Worm (Caenorhabditis elegans) whole organism, mixed stage, embryonic: ENCODE measurements around the gene abu-15.

Experiments
- bed-3 ChIP-seq: fragments of 200-800 bp; sonication (Bioruptor generic); optimal IDR thresholded peaks from 3 replicates; lab custom pipeline; 2018; ENCODE audit warnings: mild to moderate bottlenecking, missing genetic modification characterization, moderate library complexity, missing compliant biosample characterization
- blmp-1 ChIP-seq: fragments of 150-350 bp; optimal IDR thresholded peaks from 2 replicates; lab custom pipeline; 2014; ENCODE audit warnings: missing biosample characterization, missing genetic modification characterization
- ceh-39 ChIP-seq: fragments of 150-350 bp; optimal IDR thresholded peaks from 2 replicates; lab custom pipeline; 2014; ENCODE audit warnings: missing biosample characterization, missing genetic modification characterization
- ceh-43 ChIP-seq: fragments of 200-800 bp; sonication (Bioruptor generic); optimal IDR thresholded peaks from 2 replicates; lab custom pipeline; 2018; ENCODE audit warnings: mild to moderate bottlenecking, missing genetic modification characterization, moderate library complexity, missing compliant biosample characterization
- ceh-83 ChIP-seq: fragments of 200-800 bp; sonication (Bioruptor generic); optimal IDR thresholded peaks from 2 replicates; lab custom pipeline; 2018; ENCODE audit warnings: mild to moderate bottlenecking, missing genetic modification characterization, missing compliant biosample characterization
- cnd-1 ChIP-seq: fragments of 200-800 bp; sonication (Bioruptor generic); optimal IDR thresholded peaks from 2 replicates; lab custom pipeline; 2018; ENCODE audit warnings: mild to moderate bottlenecking, missing genetic modification characterization, missing compliant biosample characterization
- elt-3 ChIP-seq: fragments of 150-350 bp; optimal IDR thresholded peaks from 2 replicates; lab custom pipeline; 2014; ENCODE audit warnings: missing biosample characterization, missing genetic modification characterization
- flh-1 ChIP-seq: fragments of 200-800 bp; sonication (Bioruptor generic); optimal IDR thresholded peaks from 2 replicates; lab custom pipeline; 2018; ENCODE audit warnings: mild to moderate bottlenecking, missing genetic modification characterization, moderate library complexity, missing compliant biosample characterization
- ham-2 ChIP-seq: fragments of 200-800 bp; sonication (Bioruptor generic); optimal IDR thresholded peaks from 2 replicates; lab custom pipeline; 2018; ENCODE audit warnings: mild to moderate bottlenecking, missing genetic modification characterization, missing compliant biosample characterization
- hlh-1 ChIP-seq: fragments of 150-350 bp; optimal IDR thresholded peaks from 2 replicates; lab custom pipeline; 2014; ENCODE audit warnings: missing biosample characterization, missing genetic modification reagents, missing genetic modification characterization
- lin-13 ChIP-seq: fragments of 150-350 bp; optimal IDR thresholded peaks from 2 replicates; lab custom pipeline; 2014; ENCODE audit warnings: missing biosample characterization, missing genetic modification characterization
- lin-32 ChIP-seq: fragments of 200-800 bp; sonication (Bioruptor generic); optimal IDR thresholded peaks from 2 replicates; lab custom pipeline; 2018; ENCODE audit warnings: mild to moderate bottlenecking, missing genetic modification characterization, missing compliant biosample characterization
- lsy-2 ChIP-seq: fragments of 150-350 bp; optimal IDR thresholded peaks from 2 replicates; lab custom pipeline; 2014; ENCODE audit warnings: missing biosample characterization, missing genetic modification characterization
- mab-5 ChIP-seq: fragments of 150-350 bp; optimal IDR thresholded peaks from 2 replicates; lab custom pipeline; 2014; ENCODE audit warnings: missing biosample characterization, missing genetic modification characterization
- mep-1 ChIP-seq: fragments of 150-350 bp; optimal IDR thresholded peaks from 2 replicates; lab custom pipeline; 2017; ENCODE audit warnings: missing biosample characterization, missing genetic modification reagents, missing genetic modification characterization, inconsistent platforms
- nhr-12 ChIP-seq: fragments of 150-350 bp; optimal IDR thresholded peaks from 2 replicates; lab custom pipeline; 2014; ENCODE audit warnings: missing biosample characterization, missing genetic modification characterization
- nhr-237 ChIP-seq: fragments of 150-350 bp; optimal IDR thresholded peaks from 2 replicates; lab custom pipeline; 2014; ENCODE audit warnings: missing biosample characterization, missing genetic modification characterization
- nhr-76 ChIP-seq: sonication (generic microtip); optimal IDR thresholded peaks from 2 replicates; lab custom pipeline; 2017; ENCODE audit warnings: missing biosample characterization, missing genetic modification characterization
- pha-4 ChIP-seq: fragments of 150-350 bp; optimal IDR thresholded peaks from 2 replicates; lab custom pipeline; 2018; ENCODE audit warnings: missing biosample characterization, missing genetic modification reagents, missing genetic modification characterization
- snpc-4 ChIP-seq: fragments of 150-350 bp; optimal IDR thresholded peaks from 2 replicates; lab custom pipeline; 2014; ENCODE audit warnings: missing biosample characterization, missing genetic modification characterization
- sptf-1 ChIP-seq: sonication (generic microtip); optimal IDR thresholded peaks from 2 replicates; lab custom pipeline; 2017; ENCODE audit warnings: mild to moderate bottlenecking, missing genetic modification characterization, moderate library complexity, missing compliant biosample characterization
- tbx-8 ChIP-seq: fragments of 200-800 bp; sonication (Bioruptor generic); optimal IDR thresholded peaks from 2 replicates; lab custom pipeline; 2018; ENCODE audit warnings: mild to moderate bottlenecking, missing genetic modification characterization, moderate library complexity, missing compliant biosample characterization
- unc-39 ChIP-seq: fragments of 150-350 bp; optimal IDR thresholded peaks from 2 replicates; lab custom pipeline; 2014; ENCODE audit warnings: missing biosample characterization, missing genetic modification characterization
- unc-62 ChIP-seq: fragments of 150-350 bp; optimal IDR thresholded peaks from 2 replicates; lab custom pipeline; 2014; ENCODE audit warnings: missing biosample characterization, missing genetic modification reagents, missing genetic modification characterization
- zip-8 ChIP-seq: fragments of 150-350 bp; optimal IDR thresholded peaks from 2 replicates; lab custom pipeline; 2014; ENCODE audit warnings: missing biosample characterization, missing genetic modification characterization
- ztf-11 ChIP-seq: fragments of 150-350 bp; optimal IDR thresholded peaks from 2 replicates; lab custom pipeline; 2014; ENCODE audit warnings: missing biosample characterization, missing genetic modification characterization

abu-15 gene

ce11 chrV:5130018-5130417 lies 28.4 kb upstream of the abu-15 start, which contains the start of gene F14F9.8:
F14F9.8 (plus strand) TSS chrV:5130318.
- no peak for TF ChIP-seq hlh-1 (tag; lab: Kevin White, UChicago)
- TF ChIP-seq nhr-237 (tag; lab: Kevin White, UChicago) = no peak
- TF ChIP-seq, all 35 proteins: peak for 0

ce11 chrV:5131380-5131779 lies 27.0 kb upstream of the abu-15 start:
- TF ChIP-seq sptf-1 = no peak
- TF ChIP-seq, all 35 proteins: peak for 0

DNA sequence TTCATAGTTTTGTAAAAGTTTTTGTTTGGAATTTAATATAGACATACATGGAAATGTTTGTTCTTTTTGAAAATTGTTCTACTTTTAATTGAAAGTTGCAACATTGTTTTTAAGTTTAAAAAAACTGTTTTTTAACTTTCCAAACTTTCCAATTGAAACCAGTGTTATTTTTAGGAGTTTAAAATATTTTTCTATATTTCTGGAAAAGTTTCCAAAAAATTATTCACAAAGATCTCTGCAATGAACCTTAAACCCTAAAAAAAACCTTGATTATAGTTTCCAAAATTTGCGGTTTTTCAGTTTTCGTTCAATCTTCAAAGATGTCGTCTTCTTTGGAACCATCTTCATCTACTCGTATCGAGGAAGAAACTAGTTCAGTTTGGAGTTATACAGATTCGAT lies 26.0 kb upstream of the abu-15 start, which contains the start of gene F14F9.4:
Gene F14F9.4, plus strand, starts transcription at position 301 of the 400 bp plus-strand sequence.
- TF ChIP-seq ceh-83 (GFP tag; lab: Kevin White, UChicago) (no peak), unc-39 (tag; lab: Kevin White, UChicago) (no peak), tbx-8 (GFP tag; lab: Kevin White, UChicago) (no peak), elt-3 (tag; lab: Kevin White, UChicago) (no peak), snpc-4 (tag; lab: Kevin White, UChicago) (no peak), sptf-1 (no peak), hlh-1 (tag; lab: Kevin White, UChicago) (no peak), cnd-1 (tag; lab: Kevin White, UChicago) (no peak), ztf-11 (tag; lab: Kevin White, UChicago) (no peak), blmp-1 (tag; lab: Kevin White, UChicago) (no peak)

DNA sequence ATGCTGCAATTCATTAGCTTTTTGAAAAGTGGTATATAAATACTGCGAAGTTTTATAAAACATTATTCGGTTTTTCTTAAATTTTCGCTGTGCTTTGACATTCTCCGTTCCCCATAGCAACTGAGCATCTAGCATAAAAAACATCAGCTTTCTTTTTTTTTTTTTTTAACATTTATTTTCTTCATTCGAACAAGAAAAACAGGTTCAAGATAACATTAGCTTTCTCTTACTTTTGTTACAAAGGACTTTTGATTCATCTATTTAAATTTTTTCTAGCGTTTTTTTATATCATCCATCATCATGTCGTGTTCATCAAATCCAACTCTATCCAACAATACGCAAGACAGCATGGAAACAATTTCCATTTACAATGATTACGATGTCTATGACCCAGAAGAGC lies 20.5 kb upstream of the abu-15 start, which contains the start of gene F14F9.3:
Gene F14F9.3, plus strand, starts transcription at position 301 of the 400 bp plus-strand sequence.
- no peak for TF ChIP-seq nhr-12 (tag; lab: Kevin White, UChicago)
- TF ChIP-seq lin-32 = no peak
- no peak for TF ChIP-seq flh-1 (GFP tag; lab: Kevin White, UChicago)
- TF ChIP-seq blmp-1 (tag; lab: Kevin White, UChicago) = no peak

- TF ChIP-seq nhr-237 (tag; lab: Kevin White, UChicago) = no peak
- no peak for TF ChIP-seq mab-5
These were observed 14.6 kb upstream of the abu-15 start, which contains the start of gene srh-129 for ce11 chrV:5143785-5144184. srh-129 (minus strand) TSS chrV:5143885.

ce11 chrV:5144541-5144940 lies 13.9 kb upstream of the abu-15 start, which contains the start of gene F14F9.2:
F14F9.2 (plus strand) TSS chrV:5144841.
- TF ChIP-seq zip-8 (tag; lab: Kevin White, UChicago) (peak; percentile 73), lin-13 (tag; lab: Kevin White, UChicago) (no peak)

- TF ChIP-seq sptf-1 (no peak), elt-3 (tag; lab: Kevin White, UChicago) (no peak), pha-4 (tag; lab: Kevin White, UChicago) (no peak), unc-62 (GFP tag; lab: Kevin White, UChicago) (no peak), nhr-237 (tag; lab: Kevin White, UChicago) (no peak), zip-8 (tag; lab: Kevin White, UChicago) (no peak), ceh-39 (tag; lab: Kevin White, UChicago) (no peak)
- TF ChIP-seq, all 35 proteins: peak for 0
These were observed 12.0 kb upstream of the abu-15 start, which contains the start of gene F14F9.6 for ce11 chrV:5146394-5146793. F14F9.6 (minus strand) TSS chrV:5146494.

ce11 chrV:5150880-5151279 lies 7.5 kb upstream of the abu-15 start, which contains the start of gene srh-130:
srh-130 (plus strand) TSS chrV:5151180.
- no peak for TF ChIP-seq hlh-1 (tag; lab: Kevin White, UChicago)
- TF ChIP-seq pha-4 (tag; lab: Kevin White, UChicago) = no peak
- TF ChIP-seq unc-62 (GFP tag; lab: Kevin White, UChicago) = no peak
- TF ChIP-seq, all 35 proteins: peak for 0

DNA sequence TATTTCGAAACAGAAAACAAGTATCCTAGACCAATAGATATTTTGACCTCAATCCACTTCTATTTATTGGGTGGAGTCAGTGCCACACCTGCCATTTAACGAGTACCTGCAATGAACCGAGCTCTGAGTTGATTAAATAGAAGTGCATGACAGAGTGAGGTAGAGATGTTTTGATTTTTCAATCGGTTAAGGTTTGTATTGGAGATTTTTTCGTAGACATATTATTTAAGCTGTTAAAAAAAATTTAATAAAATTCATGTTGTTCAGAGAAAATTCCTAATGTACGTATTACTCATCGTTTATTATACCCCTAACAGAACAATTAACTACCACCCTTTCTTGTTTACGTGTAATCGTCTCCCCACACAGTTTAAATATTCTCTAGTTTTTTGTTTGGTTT lies 2.9 kb upstream of the abu-15 start, which contains the start of gene srx-38:
Gene srx-38, minus strand, starts transcription at position 101 of the 400 bp plus-strand sequence.
- TF ChIP-seq lin-32 (no peak), mep-1 (tag; lab: Kevin White, UChicago) (no peak), pha-4 (tag; lab: Kevin White, UChicago) (no peak), flh-1 (GFP tag; lab: Kevin White, UChicago) (no peak), ceh-43 (GFP tag; lab: Kevin White, UChicago) (no peak), hlh-1 (tag; lab: Kevin White, UChicago) (no peak), snpc-4 (tag; lab: Kevin White, UChicago) (no peak), bed-3 (GFP tag; lab: Kevin White, UChicago) (no peak), unc-39 (tag; lab: Kevin White, UChicago) (no peak), nhr-76 (tag; lab: Kevin White, UChicago) (no peak), zip-8 (tag; lab: Kevin White, UChicago) (no peak), cnd-1 (tag; lab: Kevin White, UChicago) (no peak), nhr-12 (tag; lab: Kevin White, UChicago) (no peak), lsy-2 (tag; lab: Kevin White, UChicago) (no peak), elt-3 (tag; lab: Kevin White, UChicago) (no peak), ham-2 (no peak)
